Worm (Caenorhabditis elegans) whole organism, L4 larva: Measurements from ENCODE around the gene C01G12.5.

Experiments
- attf-4 ChIP-seq: sonication (generic microtip); optimal IDR thresholded peaks from 3 replicates; lab custom pipeline; 2017; ENCODE audit warnings: missing biosample characterization, missing genetic modification characterization
- snpc-1.2 ChIP-seq: fragments of 200-800 bp; sonication (Bioruptor generic); IDR thresholded peaks from 2 replicates; pipeline ENCODE4 v1.3.6; 2022; ENCODE audit warnings: missing genetic modification reagents, missing genetic modification characterization, missing compliant biosample characterization

DNA sequence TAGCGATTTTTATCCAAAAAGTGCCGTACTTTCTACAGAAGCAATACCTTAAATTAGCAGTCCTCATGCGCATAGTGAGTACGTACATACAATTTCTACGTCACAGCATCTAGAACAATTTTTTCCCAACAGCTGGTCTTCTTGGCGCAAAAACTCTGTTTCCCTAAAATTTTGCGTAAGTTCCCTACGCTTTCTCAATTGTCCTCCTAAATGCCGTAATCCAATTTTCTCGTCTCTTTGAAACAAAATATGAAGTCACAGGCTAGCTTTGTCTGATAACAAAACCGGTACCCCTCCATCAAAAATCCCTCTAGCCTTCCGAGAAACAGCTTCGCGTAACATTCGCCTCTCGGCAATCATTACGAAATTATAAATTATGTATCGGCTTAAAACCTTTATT lies 45.5 kb upstream of the C01G12.5 start, which contains the start of gene C38C6.3:
- TF ChIP-seq attf-4 (tag; lab: Kevin White, UChicago) (no peak), snpc-1.2 (no peak)
